Worm (Caenorhabditis elegans): ENCODE measurements around the gene K08F11.1.

- TF ChIP-seq ama-1 (optimal IDR thresholded peaks at IDR 0.05) (peak; percentile 95), lsy-2 (tag; optimal IDR thresholded peaks at IDR 0.05) (peak; percentile 100)
These were observed 25.1 kb downstream of the K08F11.1 start, which contains the start of the genes rpl-20 and Y17G9B.5 for ce11 chrIV:4749728-4750278.

All from whole organism, L1 larva.